Fruit fly (Drosophila melanogaster) whole organism, embryonic: ENCODE results near the gene CG1824.

Source experiments
- Antp ChIP-seq: fragments of 200-800 bp; sonication (Bioruptor generic); optimal IDR thresholded peaks from 3 replicates; lab custom pipeline; 2016; ENCODE audit warnings: missing biosample characterization, missing genetic modification characterization
- BEAF-32 ChIP-seq: fragments of 200-800 bp; sonication (Bioruptor generic); optimal IDR thresholded peaks from 3 replicates; lab custom pipeline; 2017; ENCODE audit warnings: missing biosample characterization, missing genetic modification characterization, mild to moderate bottlenecking, moderate library complexity, missing genetic modification reagents
- Bgb ChIP-seq: fragments of 200-800 bp; sonication (Bioruptor generic); IDR thresholded peaks from 2 replicates; pipeline ENCODE4 v1.3.6; 2022; ENCODE audit warnings: missing biosample characterization, missing genetic modification characterization; ENCODE audit not compliant: partially characterized antibody
- Bteb2 ChIP-seq: fragments of 200-800 bp; sonication (Bioruptor generic); optimal IDR thresholded peaks from 2 replicates; lab custom pipeline; 2016; ENCODE audit warnings: missing biosample characterization, missing genetic modification characterization
- CG10267 ChIP-seq: fragments of 200-800 bp; sonication (Bioruptor generic); optimal IDR thresholded peaks from 2 replicates; lab custom pipeline; 2018; ENCODE audit warnings: missing biosample characterization, mild to moderate bottlenecking, missing genetic modification characterization, moderate library complexity
- CG10654 ChIP-seq: fragments of 200-800 bp; sonication (Bioruptor generic); optimal IDR thresholded peaks from 2 replicates; lab custom pipeline; 2016; ENCODE audit warnings: missing biosample characterization, missing genetic modification characterization
- CG12299 ChIP-seq: fragments of 200-800 bp; sonication (Bioruptor generic); optimal IDR thresholded peaks from 2 replicates; lab custom pipeline; 2018; ENCODE audit warnings: missing biosample characterization, mild to moderate bottlenecking, missing genetic modification characterization
- CG1233 ChIP-seq: fragments of 200-800 bp; sonication (Bioruptor generic); optimal IDR thresholded peaks from 4 replicates; lab custom pipeline; 2018; ENCODE audit warnings: missing biosample characterization, mild to moderate bottlenecking, missing genetic modification characterization
- CG12744 ChIP-seq: fragments of 200-800 bp; sonication (Bioruptor generic); optimal IDR thresholded peaks from 2 replicates; lab custom pipeline; 2016; ENCODE audit warnings: missing biosample characterization, missing genetic modification characterization
- CG15269 ChIP-seq: fragments of 200-800 bp; sonication (Bioruptor generic); optimal IDR thresholded peaks from 2 replicates; lab custom pipeline; 2018; ENCODE audit warnings: missing biosample characterization, mild to moderate bottlenecking, missing genetic modification characterization, moderate library complexity
- CG15696 ChIP-seq: fragments of 200-800 bp; sonication (Bioruptor generic); optimal IDR thresholded peaks from 2 replicates; lab custom pipeline; 2019; ENCODE audit warnings: missing biosample characterization, mild to moderate bottlenecking, missing genetic modification characterization, moderate library complexity
- CG2129 ChIP-seq: fragments of 200-800 bp; sonication (Bioruptor generic); IDR thresholded peaks from 2 replicates; pipeline ENCODE4 v1.3.6; 2022; ENCODE audit warnings: missing biosample characterization, missing genetic modification characterization; ENCODE audit not compliant: partially characterized antibody
- CG2678 ChIP-seq: fragments of 200-800 bp; sonication (Bioruptor generic); optimal IDR thresholded peaks from 3 replicates; lab custom pipeline; 2019; ENCODE audit warnings: missing biosample characterization, mild to moderate bottlenecking, missing genetic modification characterization, moderate library complexity
- CG4730 ChIP-seq: fragments of 200-800 bp; sonication (Bioruptor generic); IDR thresholded peaks from 2 replicates; pipeline ENCODE4 v1.3.6; 2022; ENCODE audit warnings: missing biosample characterization, missing genetic modification characterization
- CG7357 ChIP-seq: fragments of 200-800 bp; sonication (Bioruptor generic); IDR thresholded peaks from 3 replicates; pipeline ENCODE4 v1.3.6; 2022; ENCODE audit warnings: missing biosample characterization, missing genetic modification characterization
- CG7963 ChIP-seq: fragments of 200-800 bp; sonication (Bioruptor generic); IDR thresholded peaks from 3 replicates; pipeline ENCODE4 v1.3.6; 2022; ENCODE audit warnings: missing biosample characterization, missing genetic modification characterization; ENCODE audit not compliant: partially characterized antibody
- CTCF ChIP-seq: fragments of 200-800 bp; sonication (Bioruptor generic); optimal IDR thresholded peaks from 2 replicates; lab custom pipeline; 2017; ENCODE audit warnings: missing biosample characterization, mild to moderate bottlenecking, missing genetic modification characterization, moderate library complexity
- Dad ChIP-seq: fragments of 200-800 bp; sonication (Bioruptor generic); optimal IDR thresholded peaks from 3 replicates; lab custom pipeline; 2016; ENCODE audit warnings: missing biosample characterization, missing genetic modification characterization
- Dll ChIP-seq: fragments of 200-800 bp; sonication (Bioruptor generic); IDR thresholded peaks from 4 replicates; pipeline ENCODE4 v1.3.6; 2022; ENCODE audit warnings: missing biosample characterization, missing genetic modification characterization; ENCODE audit not compliant: partially characterized antibody
- Doc3 ChIP-seq: fragments of 200-800 bp; sonication (Bioruptor generic); IDR thresholded peaks from 3 replicates; pipeline ENCODE4 v1.3.6; 2022; ENCODE audit warnings: missing biosample characterization, missing genetic modification characterization; ENCODE audit not compliant: partially characterized antibody
- GATAe ChIP-seq: fragments of 200-800 bp; sonication (Bioruptor generic); conservative IDR thresholded peaks from 2 replicates; pipeline ENCODE4 v1.3.6; 2022; ENCODE audit warnings: missing biosample characterization, missing genetic modification characterization
- H2.0 ChIP-seq: fragments of 200-800 bp; sonication (Bioruptor generic); IDR thresholded peaks from 2 replicates; pipeline ENCODE4 v1.3.6; 2022; ENCODE audit warnings: missing biosample characterization, missing genetic modification characterization
- Mad ChIP-seq: fragments of 200-800 bp; sonication (Bioruptor generic); optimal IDR thresholded peaks from 2 replicates; lab custom pipeline; 2016; ENCODE audit warnings: missing biosample characterization, missing genetic modification characterization
- Nf-YB ChIP-seq: fragments of 200-800 bp; sonication (Bioruptor generic); optimal IDR thresholded peaks from 3 replicates; lab custom pipeline; 2019; ENCODE audit warnings: missing biosample characterization, mild to moderate bottlenecking, missing genetic modification characterization, moderate library complexity
- Nf-YC ChIP-seq: fragments of 200-800 bp; optimal IDR thresholded peaks from 3 replicates; lab custom pipeline; 2019; ENCODE audit warnings: missing biosample characterization, mild to moderate bottlenecking, missing genetic modification characterization, moderate library complexity
- Opbp ChIP-seq: fragments of 200-800 bp; sonication (Bioruptor generic); IDR thresholded peaks from 3 replicates; pipeline ENCODE4 v1.3.6; 2022; ENCODE audit warnings: missing biosample characterization, missing genetic modification characterization; ENCODE audit not compliant: partially characterized antibody
- Poxn ChIP-seq: fragments of 200-800 bp; sonication (Bioruptor generic); IDR thresholded peaks from 2 replicates; pipeline ENCODE4 v1.3.6; 2022; ENCODE audit warnings: missing biosample characterization, missing genetic modification characterization
- Ptx1 ChIP-seq: fragments of 200-800 bp; sonication (Bioruptor generic); IDR thresholded peaks from 2 replicates; pipeline ENCODE4 v1.3.6; 2022; ENCODE audit warnings: missing biosample characterization, missing genetic modification characterization
- Rfx ChIP-seq: fragments of 200-800 bp; sonication (Bioruptor generic); IDR thresholded peaks from 2 replicates; pipeline ENCODE4 v1.3.6; 2022; ENCODE audit warnings: missing biosample characterization, missing genetic modification characterization
- Ssrp ChIP-seq: fragments of 200-800 bp; sonication (Bioruptor generic); optimal IDR thresholded peaks from 2 replicates; lab custom pipeline; 2018; ENCODE audit warnings: missing biosample characterization, mild to moderate bottlenecking, missing genetic modification characterization, moderate library complexity
- Xrp1 ChIP-seq: fragments of 200-800 bp; sonication (Bioruptor generic); IDR thresholded peaks from 2 replicates; pipeline ENCODE4 v1.3.6; 2022; ENCODE audit warnings: missing biosample characterization, missing genetic modification characterization
- abd-A ChIP-seq: fragments of 200-800 bp; sonication (Bioruptor generic); optimal IDR thresholded peaks from 3 replicates; lab custom pipeline; 2019; ENCODE audit warnings: missing biosample characterization, mild to moderate bottlenecking, missing genetic modification characterization, moderate library complexity
- amos ChIP-seq: fragments of 200-800 bp; sonication (Bioruptor generic); IDR thresholded peaks from 2 replicates; pipeline ENCODE4 v1.3.6; 2022; ENCODE audit warnings: missing biosample characterization, missing genetic modification characterization; ENCODE audit not compliant: partially characterized antibody
- bab2 ChIP-seq: fragments of 200-800 bp; sonication (Bioruptor generic); optimal IDR thresholded peaks from 2 replicates; lab custom pipeline; 2016; ENCODE audit warnings: missing biosample characterization, missing genetic modification characterization
- ci ChIP-seq: fragments of 200-800 bp; sonication (Bioruptor generic); IDR thresholded peaks from 3 replicates; pipeline ENCODE4 v1.3.6; 2022; ENCODE audit warnings: missing biosample characterization, missing genetic modification characterization
- dpn ChIP-seq, 2 experiments: fragments of 200-800 bp; sonication (Bioruptor generic); optimal IDR thresholded peaks; 3 replicates each; lab custom pipeline; 2016; ENCODE audit warnings: missing biosample characterization in 2 of 2, missing genetic modification characterization in 2 of 2
- fd3F ChIP-seq: fragments of 200-800 bp; sonication (Bioruptor generic); optimal IDR thresholded peaks from 2 replicates; lab custom pipeline; 2018; ENCODE audit warnings: missing biosample characterization, mild to moderate bottlenecking, missing genetic modification characterization, moderate library complexity
- klu ChIP-seq: fragments of 200-800 bp; sonication (Bioruptor generic); IDR thresholded peaks from 2 replicates; pipeline ENCODE4 v1.3.6; 2022; ENCODE audit warnings: missing biosample characterization, missing genetic modification characterization
- knrl ChIP-seq: fragments of 200-800 bp; sonication (Bioruptor generic); IDR thresholded peaks from 3 replicates; pipeline ENCODE4 v1.3.6; 2022; ENCODE audit warnings: missing biosample characterization, missing genetic modification characterization; ENCODE audit not compliant: partially characterized antibody
- lmd ChIP-seq: fragments of 200-800 bp; sonication (Bioruptor generic); IDR thresholded peaks from 2 replicates; pipeline ENCODE4 v1.3.6; 2022; ENCODE audit warnings: missing biosample characterization, missing genetic modification characterization
- mld ChIP-seq: fragments of 200-800 bp; sonication (Bioruptor generic); IDR thresholded peaks from 3 replicates; pipeline ENCODE4 v1.3.6; 2022; ENCODE audit warnings: missing biosample characterization, missing genetic modification characterization; ENCODE audit not compliant: partially characterized antibody
- pan ChIP-seq, 4 experiments: fragments of >200 bp in 3 of 4; fragments of 200-800 bp in 1 of 4; sonication (Bioruptor generic) in 1 of 4; optimal IDR thresholded peaks in 3 of 4; IDR thresholded peaks in 1 of 4; 2 replicates each; pipeline versions ENCODE4 v1.3.6 to Lab custom; 2017 to 2022; ENCODE audit warnings: missing biosample characterization in 2 of 4, missing genetic modification characterization in 2 of 4, mixed read lengths in 1 of 4
- sim ChIP-seq: fragments of 200-800 bp; sonication (Bioruptor generic); IDR thresholded peaks from 2 replicates; pipeline ENCODE4 v1.3.6; 2022; ENCODE audit warnings: missing biosample characterization, missing genetic modification characterization
- sug ChIP-seq: fragments of 200-800 bp; optimal IDR thresholded peaks from 2 replicates; lab custom pipeline; 2019; ENCODE audit warnings: missing biosample characterization, mild to moderate bottlenecking, missing genetic modification characterization, moderate library complexity
- vvl ChIP-seq: fragments of 200-800 bp; sonication (Bioruptor generic); IDR thresholded peaks from 2 replicates; pipeline ENCODE4 v1.3.6; 2022; ENCODE audit warnings: missing biosample characterization, missing genetic modification characterization
- wdn ChIP-seq: fragments of 200-800 bp; sonication (Bioruptor generic); IDR thresholded peaks from 2 replicates; pipeline ENCODE4 v1.3.6; 2022; ENCODE audit warnings: missing biosample characterization, missing genetic modification characterization
- wor ChIP-seq: fragments of 200-800 bp; sonication (Bioruptor generic); IDR thresholded peaks from 2 replicates; pipeline ENCODE4 v1.3.6; 2022; ENCODE audit warnings: missing biosample characterization, missing genetic modification characterization

The CG1824 gene

DNA sequence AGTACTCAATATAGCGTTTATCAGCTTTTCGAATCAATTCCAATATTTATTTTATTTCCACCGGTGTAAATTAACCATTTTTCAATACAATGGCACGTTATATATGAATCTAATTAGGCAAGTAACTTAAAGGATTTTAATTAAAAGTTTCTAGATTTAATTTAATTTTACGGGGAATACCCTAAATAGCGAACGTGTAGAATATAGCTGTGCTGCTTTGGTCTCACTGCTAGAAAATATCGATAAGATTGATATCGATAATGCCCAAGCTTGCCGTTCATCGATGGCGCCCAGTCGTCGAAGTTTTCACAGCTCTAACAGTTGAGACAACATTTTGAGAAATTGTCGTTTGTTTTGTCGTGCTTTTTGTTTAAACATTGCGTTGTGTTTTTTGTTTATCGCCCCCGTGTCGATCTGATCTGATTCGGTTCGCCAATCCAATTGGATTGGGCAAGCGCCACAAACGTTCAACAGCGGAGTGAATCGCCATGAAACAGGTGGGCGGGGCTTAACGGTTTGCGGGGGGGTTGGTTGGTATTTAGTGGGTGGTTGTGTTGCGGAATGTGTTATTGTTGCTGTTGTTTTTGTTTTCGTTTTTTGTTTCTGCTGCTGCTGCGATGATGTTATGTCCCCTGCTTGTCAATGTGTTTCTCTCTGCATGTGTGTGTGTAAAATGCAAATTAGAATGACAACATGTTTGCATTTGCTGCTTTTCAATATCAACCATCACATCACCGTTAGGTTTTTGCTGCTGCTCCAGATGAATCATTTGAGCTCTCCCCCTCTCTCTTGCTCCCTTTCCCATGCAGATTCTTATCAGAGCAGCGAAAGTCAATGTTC lies 36.1 kb upstream of the CG1824 start, which contains the start of gene Tomosyn (continued):
- TF ChIP-seq Ssrp (peak; percentile 28), CG12744 (GFP tag; lab: Kevin White, UChicago) (no peak), ci (GFP tag; lab: Robert Waterston, UW) (peak; percentile 41; the same call in 2 of the 3 replicates), BEAF-32 (GFP tag; lab: Kevin White, UChicago) (peak; percentile 82), CG1233 (GFP tag; lab: Kevin White, UChicago) (no peak), GATAe (GFP tag; lab: Robert Waterston, UW) (no peak), CG10267 (tag; lab: Kevin White, UChicago) (peak; percentile 55), pan (optimal IDR thresholded peaks at IDR 0.05; lab: Kevin White, UChicago) (no peak), pan (GFP tag; optimal IDR thresholded peaks at IDR 0.05 in 1 of 2, IDR thresholded peaks at IDR 0.05 in 1 of 2) (no peak), amos (GFP tag; lab: Robert Waterston, UW) (peak; percentile 82), CG10654 (GFP tag; lab: Kevin White, UChicago) (no peak), CG2129 (peak; percentile 33; the same call in 1 of the 2 replicates), Antp (GFP tag; lab: Kevin White, UChicago) (peak; percentile 7), mld (GFP tag; lab: Robert Waterston, UW) (peak; percentile 58; the same call in 1 of the 3 replicates), Opbp (GFP tag; lab: Robert Waterston, UW) (peak; percentile 80), sim (GFP tag; lab: Robert Waterston, UW) (no peak), vvl (peak; percentile 33; the same call in 1 of the 2 replicates), Dll (peak; percentile 75), CG7963 (GFP tag; lab: Robert Waterston, UW) (peak; percentile 70), Bteb2 (GFP tag; lab: Kevin White, UChicago) (peak; percentile 2), CG4730 (GFP tag; lab: Robert Waterston, UW) (no peak), CG2678 (peak; percentile 59), CTCF (GFP tag; lab: Kevin White, UChicago) (peak; percentile 3), Bgb (GFP tag; lab: Robert Waterston, UW) (peak; percentile 84), dpn (GFP tag; optimal IDR thresholded peaks at IDR 0.05; lab: Kevin White, UChicago) (peak; percentile 10 to 39), CG15696 (tag; lab: Kevin White, UChicago) (peak; percentile 31), CG7357 (no peak), Nf-YC (tag; lab: Kevin White, UChicago) (peak; percentile 53), Rfx (peak; percentile 53), lmd (peak; percentile 39; the same call in 1 of the 2 replicates), Poxn (no peak), Nf-YB (peak; percentile 37), fd3F (GFP tag; lab: Kevin White, UChicago) (peak; percentile 25), sug (peak; percentile 96), abd-A (tag; lab: Kevin White, UChicago) (no peak), Mad (GFP tag; lab: Kevin White, UChicago) (peak; percentile 7), Ptx1 (GFP tag; lab: Robert Waterston, UW) (peak; percentile 23; the same call in 1 of the 2 replicates), Dad (GFP tag; lab: Kevin White, UChicago) (no peak), Doc3 (GFP tag; lab: Robert Waterston, UW) (peak; percentile 62), Xrp1 (GFP tag; lab: Robert Waterston, UW) (peak; percentile 27; the same call in 1 of the 2 replicates), knrl (GFP tag; lab: Robert Waterston, UW) (peak; percentile 77; the same call in 2 of the 3 replicates), wor (GFP tag; lab: Robert Waterston, UW) (no peak), H2.0 (GFP tag; lab: Robert Waterston, UW) (peak; percentile 12; the same call in 1 of the 2 replicates), CG12299 (tag; lab: Kevin White, UChicago) (peak; percentile 26), klu (peak; percentile 68; the same call in 1 of the 2 replicates), CG15269 (tag; lab: Kevin White, UChicago) (peak; percentile 49), bab2 (GFP tag; lab: Kevin White, UChicago) (peak; percentile 13), wdn (GFP tag; lab: Robert Waterston, UW) (no peak)
